Fruit fly (Drosophila melanogaster): ENCODE results near the gene UbcE2M.

Gene UbcE2M

DNA sequence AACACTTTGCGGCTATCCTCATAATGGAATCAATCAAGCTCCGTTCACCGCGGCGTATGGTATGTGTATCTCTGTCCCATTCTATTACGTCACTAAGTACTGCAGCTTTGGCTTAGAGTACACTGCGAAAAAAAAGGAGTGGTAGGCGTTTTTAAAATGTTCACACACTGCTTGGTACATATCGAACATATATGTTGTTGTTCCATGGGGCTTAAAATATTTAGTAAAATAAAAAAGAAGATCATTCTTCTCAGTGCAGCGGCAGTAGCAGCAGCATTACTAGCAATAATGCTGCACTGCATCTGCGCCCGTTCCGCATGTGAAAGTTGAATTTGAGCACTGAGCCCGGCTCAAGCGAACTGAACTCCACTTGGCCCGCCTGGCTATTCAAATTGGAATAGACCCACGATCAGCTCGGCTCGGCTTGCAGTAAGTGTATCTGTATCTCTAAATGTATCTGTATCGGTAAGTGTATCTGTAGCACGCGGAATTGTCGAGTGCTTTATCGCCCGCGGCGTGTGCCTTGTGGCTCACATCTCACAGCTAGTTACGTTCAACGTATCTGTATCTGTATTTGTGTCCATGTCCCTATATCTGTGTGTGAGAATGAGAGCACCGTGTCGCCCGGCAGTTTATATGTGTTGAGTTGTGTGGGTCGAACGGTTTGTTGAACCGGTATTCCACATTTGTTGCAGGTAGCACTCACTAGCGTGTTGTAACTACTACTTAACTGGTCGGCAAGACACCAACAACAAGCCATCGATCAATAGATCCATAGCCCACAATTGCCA, 44.4 kb downstream of the UbcE2M start:
- TF ChIP-seq kay (GFP tag; ENCODE audit: borderline replicate concordance) (peak; percentile 4), Hr96 (GFP tag; optimal IDR thresholded peaks at IDR 0.05) (no peak), tj (GFP tag; optimal IDR thresholded peaks at IDR 0.05) (peak; percentile 16), Mnt (GFP tag; optimal IDR thresholded peaks at IDR 0.05) (no peak), cnc (optimal IDR thresholded peaks at IDR 0.05) (no peak), pad (GFP tag; optimal IDR thresholded peaks at IDR 0.05) (no peak), CG7045 (GFP tag; optimal IDR thresholded peaks at IDR 0.05) (peak; percentile 75), CG14711 (tag; optimal IDR thresholded peaks at IDR 0.05) (no peak), CG5204 (GFP tag; optimal IDR thresholded peaks at IDR 0.05) (peak; percentile 61)

DNA sequence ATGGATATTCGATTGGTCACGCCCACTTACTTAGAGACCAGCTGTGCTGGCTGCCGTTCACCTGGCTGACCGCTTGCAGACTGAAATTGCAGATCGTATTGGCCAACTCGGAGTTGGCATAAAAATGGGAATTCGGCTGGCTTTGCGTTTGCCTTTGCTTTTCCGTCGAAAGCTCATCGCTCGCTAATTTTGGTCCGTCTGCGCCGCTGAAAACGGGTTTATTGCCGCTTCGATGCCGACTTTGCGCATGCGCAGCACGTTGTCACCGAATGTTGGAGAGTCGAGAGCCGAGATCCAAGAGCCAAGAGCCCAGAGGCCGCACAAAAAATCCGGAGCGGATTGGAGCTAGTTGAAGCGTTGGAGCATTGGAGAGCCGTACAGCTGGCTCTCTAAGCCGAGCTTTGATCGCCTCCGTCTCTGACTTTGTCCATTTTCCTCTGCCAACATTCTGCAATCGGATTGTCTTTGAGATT, 46.0 kb downstream of the UbcE2M start, which contains the start of gene CG13676:
Gene CG13676, minus strand, starts transcription at position 87 of the 473 bp plus-strand sequence.
- TF ChIP-seq bab1 (GFP tag; optimal IDR thresholded peaks at IDR 0.05) = no peak
- TF ChIP-seq tj (GFP tag; optimal IDR thresholded peaks at IDR 0.05) = no peak
- TF ChIP-seq CG7045 (GFP tag; optimal IDR thresholded peaks at IDR 0.05) = no peak

DNA sequence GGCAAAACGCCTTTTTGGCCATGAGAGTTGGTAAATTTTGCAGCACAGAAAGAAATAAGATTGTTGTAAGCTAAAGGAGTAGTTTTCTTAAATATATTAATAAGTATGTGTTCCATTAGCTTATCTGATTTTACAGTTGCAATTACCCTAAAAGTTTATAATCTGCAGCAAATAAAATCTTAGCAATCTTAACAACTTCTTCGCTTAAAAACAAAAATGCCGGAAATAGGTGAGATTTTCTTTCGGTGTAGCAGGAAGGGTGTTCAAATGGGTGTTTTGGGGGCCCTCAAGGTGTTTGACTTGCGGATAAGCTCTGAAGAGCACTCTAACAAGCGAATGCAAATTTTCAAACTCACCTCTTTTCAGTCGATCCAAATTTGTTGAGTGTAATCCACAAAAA, 47.0 kb downstream of the UbcE2M start:
- no peak for TF ChIP-seq CG12768 (GFP tag; optimal IDR thresholded peaks at IDR 0.05)
- no peak for TF ChIP-seq ovo (GFP tag; optimal IDR thresholded peaks at IDR 0.05)
- no peak for TF ChIP-seq Clk (GFP tag; optimal IDR thresholded peaks at IDR 0.05)
- no peak for TF ChIP-seq Crg-1 (GFP tag; optimal IDR thresholded peaks at IDR 0.05)
- no peak for TF ChIP-seq cic (GFP tag; optimal IDR thresholded peaks at IDR 0.05)
- no peak for TF ChIP-seq bab1 (GFP tag; optimal IDR thresholded peaks at IDR 0.05)
- TF ChIP-seq kay (GFP tag; ENCODE audit: borderline replicate concordance) = no peak
- TF ChIP-seq CG33017 (tag; optimal IDR thresholded peaks at IDR 0.05) = no peak
- no peak for TF ChIP-seq CG14711 (tag; optimal IDR thresholded peaks at IDR 0.05)
- TF ChIP-seq tj (GFP tag; optimal IDR thresholded peaks at IDR 0.05) = no peak
- no peak for TF ChIP-seq Hr96 (GFP tag; optimal IDR thresholded peaks at IDR 0.05)
- no peak for TF ChIP-seq CG5204 (GFP tag; optimal IDR thresholded peaks at IDR 0.05)
- no peak for TF ChIP-seq pad (GFP tag; optimal IDR thresholded peaks at IDR 0.05)
- no peak for TF ChIP-seq CG7045 (GFP tag; optimal IDR thresholded peaks at IDR 0.05)

DNA sequence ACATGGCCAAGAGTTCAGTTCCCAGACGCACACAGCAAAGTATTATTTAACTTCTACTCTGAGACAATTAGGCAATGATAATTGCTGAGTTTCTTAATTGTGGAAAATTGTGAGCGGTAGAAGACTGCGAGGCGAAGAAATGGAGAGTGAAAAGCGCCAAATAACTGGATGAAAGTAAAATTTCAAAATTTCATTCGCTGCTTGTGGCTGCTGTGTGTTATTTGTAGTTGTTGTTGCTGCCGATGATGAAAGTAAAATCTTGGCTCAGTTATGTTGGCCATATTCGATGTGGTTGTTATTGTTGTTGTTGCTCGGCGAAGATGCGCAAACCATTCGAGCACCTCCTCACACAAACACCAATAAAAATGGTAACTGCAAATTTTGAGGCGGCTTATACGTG, 47.5 kb downstream of the UbcE2M start:
- no peak for TF ChIP-seq cic (GFP tag; optimal IDR thresholded peaks at IDR 0.05)
- TF ChIP-seq Hr96 (GFP tag; optimal IDR thresholded peaks at IDR 0.05) = no peak
- TF ChIP-seq CG11617 (GFP tag; optimal IDR thresholded peaks at IDR 0.05) = no peak
- no peak for TF ChIP-seq Clk (GFP tag; optimal IDR thresholded peaks at IDR 0.05)
- TF ChIP-seq toe (GFP tag; optimal IDR thresholded peaks at IDR 0.05) = no peak
- no peak for TF ChIP-seq CG12768 (GFP tag; optimal IDR thresholded peaks at IDR 0.05)
- no peak for TF ChIP-seq kay (GFP tag; ENCODE audit: borderline replicate concordance)
- no peak for TF ChIP-seq Crg-1 (GFP tag; optimal IDR thresholded peaks at IDR 0.05)
- TF ChIP-seq ovo (GFP tag; optimal IDR thresholded peaks at IDR 0.05) = no peak
- TF ChIP-seq CG14711 (tag; optimal IDR thresholded peaks at IDR 0.05) = no peak
- no peak for TF ChIP-seq CG7101 (tag; optimal IDR thresholded peaks at IDR 0.05)
- no peak for TF ChIP-seq CG7045 (GFP tag; optimal IDR thresholded peaks at IDR 0.05)
- no peak for TF ChIP-seq CG5204 (GFP tag; optimal IDR thresholded peaks at IDR 0.05)
